Worm (Caenorhabditis elegans): ENCODE data around the gene avr-15.

avr-15 gene

DNA sequence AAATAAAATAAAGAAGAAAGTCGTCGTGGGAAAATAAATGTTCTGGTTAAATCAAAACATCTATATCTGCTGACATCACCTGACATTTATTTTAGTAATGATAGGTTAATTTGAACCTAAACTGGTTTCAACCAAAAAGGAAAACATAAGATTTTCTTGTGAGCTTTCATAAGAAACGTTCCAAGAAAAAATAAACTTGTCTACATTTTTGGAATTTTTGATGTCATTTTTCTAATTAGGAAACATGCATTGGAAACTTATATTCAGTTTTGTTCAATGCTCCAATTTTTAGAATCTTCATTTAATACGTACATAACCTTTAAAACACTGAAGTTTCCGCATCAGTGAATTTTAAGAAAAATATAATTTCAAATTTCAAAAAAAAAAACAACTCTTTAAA lies 25.8 kb downstream of the avr-15 start:
- TF ChIP-seq unc-62 (GFP tag; optimal IDR thresholded peaks at IDR 0.05 in 1 of 2) = no peak
- TF ChIP-seq unc-62 (tag; optimal IDR thresholded peaks at IDR 0.05) = no peak
- no peak for TF ChIP-seq mxl-3 (GFP tag; optimal IDR thresholded peaks at IDR 0.05)
- TF ChIP-seq lim-7 (GFP tag; IDR thresholded peaks at IDR 0.05) = no peak
- TF ChIP-seq Y105C5A.15 (GFP tag; IDR thresholded peaks at IDR 0.05) = no peak
- no peak for TF ChIP-seq cey-2 (tag; optimal IDR thresholded peaks at IDR 0.05; ENCODE audit: borderline replicate concordance, insufficient read depth)
- no peak for TF ChIP-seq arid-1 (GFP tag; conservative IDR thresholded peaks at IDR 0.05)
- TF ChIP-seq pha-4 (GFP tag; IDR thresholded peaks at IDR 0.05) = no peak
- TF ChIP-seq pha-4 (tag; optimal IDR thresholded peaks at IDR 0.05) = no peak
- TF ChIP-seq aly-2 (tag; optimal IDR thresholded peaks at IDR 0.05) = no peak
- TF ChIP-seq snpc-4 (tag; optimal IDR thresholded peaks at IDR 0.05) = no peak
- TF ChIP-seq mes-2 (tag; optimal IDR thresholded peaks at IDR 0.05; ENCODE audit: poor library complexity, severe bottlenecking) = no peak
- TF ChIP-seq hlh-30 (tag; optimal IDR thresholded peaks at IDR 0.05; ENCODE audit: insufficient read depth) = no peak
- no peak for TF ChIP-seq daf-12 (tag; optimal IDR thresholded peaks at IDR 0.05)
- no peak for TF ChIP-seq mep-1 (tag; optimal IDR thresholded peaks at IDR 0.05)
- no peak for TF ChIP-seq ZK546.5 (tag; optimal IDR thresholded peaks at IDR 0.05)
- no peak for TF ChIP-seq dmd-8 (GFP tag; IDR thresholded peaks at IDR 0.05)
- TF ChIP-seq F49E8.2 (tag; optimal IDR thresholded peaks at IDR 0.05; ENCODE audit: borderline replicate concordance) = no peak

DNA sequence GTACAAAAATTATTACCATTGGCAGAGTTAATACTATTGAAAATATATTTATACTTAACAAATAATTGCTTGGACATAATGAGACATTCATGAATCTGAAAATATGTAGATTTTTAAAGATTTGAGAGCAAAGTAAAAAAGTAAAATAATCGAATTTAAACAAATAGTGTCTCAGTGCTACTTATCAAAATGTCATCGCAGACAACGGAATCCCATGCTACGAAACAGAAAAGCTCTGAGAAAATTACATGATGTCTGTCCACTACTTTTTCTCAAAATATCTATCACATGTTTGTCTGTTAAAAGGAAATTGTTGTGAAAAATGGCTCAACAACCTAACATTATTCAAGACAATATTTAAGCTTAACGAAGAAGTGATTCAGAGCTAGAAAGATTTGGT lies 27.2 kb downstream of the avr-15 start, which contains the start of gene T10G3.4:
Gene T10G3.4, minus strand, starts transcription at position 101 of the 400 bp plus-strand sequence.
- TF ChIP-seq D1046.2 (GFP tag; IDR thresholded peaks at IDR 0.05) = no peak
- no peak for TF ChIP-seq saeg-2 (GFP tag; IDR thresholded peaks at IDR 0.05)
- TF ChIP-seq ceh-20 (GFP tag; IDR thresholded peaks at IDR 0.05) = no peak
- no peak for TF ChIP-seq T26A8.4 (GFP tag; IDR thresholded peaks at IDR 0.05)
- no peak for TF ChIP-seq hlh-30 (tag; optimal IDR thresholded peaks at IDR 0.05; ENCODE audit: insufficient read depth)
- TF ChIP-seq F37D6.2 (tag; optimal IDR thresholded peaks at IDR 0.05) = no peak
- no peak for TF ChIP-seq fkh-10 (GFP tag; optimal IDR thresholded peaks at IDR 0.05)
- no peak for TF ChIP-seq aha-1 (tag)

DNA sequence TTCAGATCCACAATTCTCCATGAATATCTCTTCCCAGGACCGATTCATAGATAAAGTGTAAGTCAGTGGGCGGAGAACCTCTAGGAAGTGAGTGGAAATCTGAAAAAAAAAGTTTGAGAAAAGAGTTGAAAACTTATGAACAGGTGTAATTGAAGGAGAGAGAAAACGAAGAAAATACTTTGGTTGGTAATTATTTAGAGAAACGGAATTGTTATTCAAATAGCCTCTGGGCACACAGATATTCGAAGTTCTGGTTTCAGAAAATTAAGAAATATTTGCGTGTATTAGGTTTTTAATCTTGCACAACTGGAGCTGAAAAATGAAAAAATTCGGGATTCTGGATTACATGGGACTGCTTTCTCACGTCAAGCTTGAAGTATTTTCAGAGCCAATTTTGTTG lies 31.8 kb downstream of the avr-15 start, which contains the start of gene T10G3.2:
Gene T10G3.2, minus strand, starts transcription at position 101 of the 400 bp plus-strand sequence.
- TF ChIP-seq zip-2 (tag; optimal IDR thresholded peaks at IDR 0.05) (no peak), dmd-8 (GFP tag; IDR thresholded peaks at IDR 0.05) (no peak), nhr-25 (tag; optimal IDR thresholded peaks at IDR 0.05; ENCODE audit: borderline replicate concordance, insufficient read depth) (no peak), mxl-2 (GFP tag; conservative IDR thresholded peaks at IDR 0.05) (no peak)

DNA sequence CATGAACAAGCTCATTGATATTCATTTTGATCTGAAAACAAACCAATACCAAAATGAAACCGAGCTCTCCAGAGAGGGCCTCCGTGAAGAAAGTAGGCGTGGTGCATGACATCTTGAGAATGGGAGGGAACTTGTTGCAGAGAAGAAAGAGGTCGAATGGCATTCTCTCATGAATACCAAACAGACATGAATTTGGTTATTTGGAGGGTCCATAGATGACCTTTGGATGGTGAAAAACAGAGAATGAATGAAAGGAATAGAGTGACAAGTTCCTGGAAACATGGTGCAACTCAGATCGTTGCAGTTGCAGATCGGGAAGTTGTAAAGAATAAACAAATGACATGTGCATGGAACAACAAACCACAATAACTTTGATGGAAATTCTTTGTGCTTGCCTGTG lies 35.2 kb downstream of the avr-15 start, which contains the start of gene T10G3.8:
Gene T10G3.8, minus strand, starts transcription at position 101 of the 400 bp plus-strand sequence.
- TF ChIP-seq lin-13 (GFP tag; optimal IDR thresholded peaks at IDR 0.05) (no peak), D1046.2 (GFP tag; IDR thresholded peaks at IDR 0.05) (no peak), lin-39 (tag; optimal IDR thresholded peaks at IDR 0.05) (no peak)

ce11 chrV:13473467-13473866 lies 38.1 kb downstream of the avr-15 start, which contains the start of gene T10G3.1:
TSS of gene T10G3.1 (minus strand) at chrV:13473679.
- TF ChIP-seq nhr-11 (tag; optimal IDR thresholded peaks at IDR 0.05) (peak; percentile 49), daf-16 (GFP tag; optimal IDR thresholded peaks at IDR 0.05) (peak in 1 of 2 experiments; percentile 94), daf-16 (tag; optimal IDR thresholded peaks at IDR 0.05) (no peak), pha-4 (GFP tag; IDR thresholded peaks at IDR 0.05) (no peak), pha-4 (tag; optimal IDR thresholded peaks at IDR 0.05) (no peak)
